Fruit fly (Drosophila melanogaster): ENCODE data around the gene CG2218.

The CG2218 gene

DNA sequence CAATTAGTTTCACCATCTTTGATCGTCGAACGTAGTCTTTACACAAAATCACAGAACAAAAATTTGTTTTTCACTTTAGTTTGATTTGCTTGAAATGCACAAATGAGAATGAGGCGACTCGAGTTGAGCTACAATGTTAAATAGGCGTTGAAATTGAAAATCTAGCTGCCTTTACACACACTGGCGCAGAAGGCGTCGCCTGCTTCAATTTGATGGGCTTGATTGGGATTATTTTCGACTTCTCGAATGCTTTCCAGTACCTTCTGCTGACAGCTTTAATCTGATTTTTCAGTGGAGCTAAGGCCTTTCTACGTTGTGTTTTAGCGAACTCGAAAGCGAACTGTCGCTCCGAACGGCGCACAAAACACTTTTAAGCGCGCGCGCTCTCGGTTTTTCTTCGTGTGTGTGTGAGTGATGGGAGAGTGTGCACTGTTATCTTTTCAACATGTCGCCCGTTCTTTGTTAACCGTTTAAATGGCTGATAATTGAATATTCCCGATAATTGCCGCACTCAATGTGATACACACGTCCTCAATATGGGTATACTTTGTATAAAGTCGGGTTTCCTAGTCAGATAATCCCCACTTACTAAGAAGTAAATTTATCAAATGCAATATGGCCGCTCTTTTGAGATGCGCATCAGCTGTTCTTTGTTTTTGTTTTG, 40.4 kb downstream of the CG2218 start, which contains the start of the genes Fer2LCH and Fer1HCH (continued):
- TF ChIP-seq Side (GFP tag; optimal IDR thresholded peaks at IDR 0.05), result no peak
- TF ChIP-seq Bgb (GFP tag; IDR thresholded peaks at IDR 0.05; ENCODE audit: partially characterized antibody), result peak; percentile 48; the same call in 1 of the 2 replicates
- no peak for TF ChIP-seq CG13624 (GFP tag; optimal IDR thresholded peaks at IDR 0.05)
- TF ChIP-seq kay (GFP tag; optimal IDR thresholded peaks at IDR 0.05), result no peak
- TF ChIP-seq Lpt (GFP tag; optimal IDR thresholded peaks at IDR 0.05), result no peak
- no peak for TF ChIP-seq stwl (tag; optimal IDR thresholded peaks at IDR 0.05)
- TF ChIP-seq CG17328 (GFP tag; IDR thresholded peaks at IDR 0.05), result no peak
- no peak for TF ChIP-seq C15 (GFP tag; IDR thresholded peaks at IDR 0.05)
- TF ChIP-seq CG7786 (GFP tag; optimal IDR thresholded peaks at IDR 0.05), result no peak
- TF ChIP-seq p53 (GFP tag; optimal IDR thresholded peaks at IDR 0.05), result no peak
- TF ChIP-seq Usf (GFP tag; optimal IDR thresholded peaks at IDR 0.05), result no peak
- TF ChIP-seq exex (tag; optimal IDR thresholded peaks at IDR 0.05), result peak; percentile 80
- no peak for TF ChIP-seq nmo (GFP tag; optimal IDR thresholded peaks at IDR 0.05)
- no peak for TF ChIP-seq Hmx (GFP tag; optimal IDR thresholded peaks at IDR 0.05)
- TF ChIP-seq Fer3 (tag; optimal IDR thresholded peaks at IDR 0.05), result no peak
- 0 out of 4 replicates have a peak, but pooled peaks have one; percentile 5 for TF ChIP-seq Dll (GFP tag; IDR thresholded peaks at IDR 0.05; ENCODE audit: partially characterized antibody)
- TF ChIP-seq BEAF-32 (GFP tag; optimal IDR thresholded peaks at IDR 0.05), result no peak
- TF ChIP-seq CG15696 (tag; optimal IDR thresholded peaks at IDR 0.05), result no peak
- no peak for TF ChIP-seq pan (optimal IDR thresholded peaks at IDR 0.05)
- TF ChIP-seq pan (GFP tag; optimal IDR thresholded peaks at IDR 0.05 in 1 of 2, IDR thresholded peaks at IDR 0.05 in 1 of 2), result no peak
- no peak for TF ChIP-seq CG14710 (tag; optimal IDR thresholded peaks at IDR 0.05)
- peak; percentile 5 for TF ChIP-seq HmgZ (tag; optimal IDR thresholded peaks at IDR 0.05)
- no peak for TF ChIP-seq CG8290 (GFP tag; optimal IDR thresholded peaks at IDR 0.05)
- peak in 1 of 2 experiments; percentile 17 for TF ChIP-seq CG8290 (tag; optimal IDR thresholded peaks at IDR 0.05)
- no peak for TF ChIP-seq ab (GFP tag; optimal IDR thresholded peaks at IDR 0.05)
- no peak for TF ChIP-seq kah (GFP tag; optimal IDR thresholded peaks at IDR 0.05)
- peak; percentile 52; the same call in 1 of the 2 replicates for TF ChIP-seq rib (GFP tag; IDR thresholded peaks at IDR 0.05)
- no peak for TF ChIP-seq CG4282 (GFP tag; optimal IDR thresholded peaks at IDR 0.05)
- TF ChIP-seq NC2β (GFP tag; optimal IDR thresholded peaks at IDR 0.05), result no peak
- TF ChIP-seq eyg (GFP tag; optimal IDR thresholded peaks at IDR 0.05), result no peak
- TF ChIP-seq dmrt11E (tag; optimal IDR thresholded peaks at IDR 0.05), result no peak
- TF ChIP-seq aop (GFP tag; IDR thresholded peaks at IDR 0.05), result 0 out of 2 replicates have a peak, but pooled peaks have one; percentile 24
- TF ChIP-seq Sox102F (GFP tag; optimal IDR thresholded peaks at IDR 0.05), result no peak
- no peak for TF ChIP-seq CG15514 (GFP tag; optimal IDR thresholded peaks at IDR 0.05)
- TF ChIP-seq Dad (GFP tag; optimal IDR thresholded peaks at IDR 0.05), result no peak
- TF ChIP-seq CG34224 (GFP tag; IDR thresholded peaks at IDR 0.05; ENCODE audit: partially characterized antibody), result 0 out of 3 replicates have a peak, but pooled peaks have one; percentile 23
- no peak for TF ChIP-seq CG8478 (optimal IDR thresholded peaks at IDR 0.05)
- TF ChIP-seq Oli (tag; optimal IDR thresholded peaks at IDR 0.05), result no peak
- peak; percentile 64; the same call in 1 of the 3 replicates for TF ChIP-seq CG2199 (GFP tag; IDR thresholded peaks at IDR 0.05)
- no peak for TF ChIP-seq CG12659 (GFP tag; optimal IDR thresholded peaks at IDR 0.05)
- TF ChIP-seq CG3163 (GFP tag; optimal IDR thresholded peaks at IDR 0.05), result peak; percentile 78
- no peak for TF ChIP-seq Bteb2 (GFP tag; optimal IDR thresholded peaks at IDR 0.05)
- TF ChIP-seq CG6854 (GFP tag; optimal IDR thresholded peaks at IDR 0.05), result no peak
- peak; percentile 9 for TF ChIP-seq sens (GFP tag)
- no peak for TF ChIP-seq gt (GFP tag; IDR thresholded peaks at IDR 0.05)
- TF ChIP-seq sens-2 (GFP tag; IDR thresholded peaks at IDR 0.05), result no peak
- TF ChIP-seq tio (GFP tag; optimal IDR thresholded peaks at IDR 0.05), result no peak
- no peak for TF ChIP-seq CG18262 (tag; optimal IDR thresholded peaks at IDR 0.05)
- TF ChIP-seq Rfx (GFP tag; IDR thresholded peaks at IDR 0.05), result no peak; the same call in 1 of the 2 replicates
- TF ChIP-seq CG2712 (tag; optimal IDR thresholded peaks at IDR 0.05), result no peak
- no peak for TF ChIP-seq chn (GFP tag; optimal IDR thresholded peaks at IDR 0.05)
